Fruit fly (Drosophila melanogaster) Kc167 (cell line): ENCODE data around the gene Tsen54.

Experiments
- Myc ChIP-seq: fragments of >200 bp; optimal IDR thresholded peaks from 2 replicates; lab custom pipeline; 2017; ENCODE audit warnings: missing external identifiers
- Sin3A ChIP-seq: fragments of >200 bp; optimal IDR thresholded peaks from 2 replicates; lab custom pipeline; 2018; ENCODE audit warnings: missing external identifiers
- h ChIP-seq: fragments of >200 bp; optimal IDR thresholded peaks from 3 replicates; lab custom pipeline; 2018; ENCODE audit warnings: missing external identifiers
- insv ChIP-seq: fragments of >200 bp; optimal IDR thresholded peaks from 3 replicates; lab custom pipeline; 2018; ENCODE audit warnings: missing external identifiers
- psq ChIP-seq: fragments of >200 bp; optimal IDR thresholded peaks from 2 replicates; lab custom pipeline; 2017; ENCODE audit warnings: missing external identifiers
- ttk ChIP-seq: sonication (Bioruptor generic); optimal IDR thresholded peaks from 2 replicates; lab custom pipeline; 2017; ENCODE audit warnings: missing external identifiers

- TF ChIP-seq psq (lab: Kevin White, UChicago) = no peak
- no peak for TF ChIP-seq Myc (lab: Kevin White, UChicago)
- TF ChIP-seq h (lab: Kevin White, UChicago) = no peak
- no peak for TF ChIP-seq insv (lab: Kevin White, UChicago)
- no peak for TF ChIP-seq ttk
- TF ChIP-seq Sin3A (lab: Kevin White, UChicago) = no peak
These were observed 42.1 kb downstream of the Tsen54 start, which contains the start of gene CG9760 for dm6 chr3L:12163693-12164092.
